Worm (Caenorhabditis elegans) whole organism, late embryonic: ENCODE results near the gene sdhd-1.

Experiments used
- mec-3 ChIP-seq: sonication (generic microtip); optimal IDR thresholded peaks from 2 replicates; lab custom pipeline; 2016; ENCODE audit warnings: borderline replicate concordance, missing genetic modification characterization, missing compliant biosample characterization
- pha-4 ChIP-seq: fragments of 150-350 bp; optimal IDR thresholded peaks from 2 replicates; lab custom pipeline; 2018; ENCODE audit warnings: missing biosample characterization, missing genetic modification reagents, missing genetic modification characterization

ce11 chrII:11041027-11041426, 8.7 kb downstream of the sdhd-1 start, which contains the start of gene cey-1:
- TF ChIP-seq mec-3 (tag; lab: Kevin White, UChicago) = no peak
- TF ChIP-seq pha-4 (tag; lab: Kevin White, UChicago) = no peak
